Worm (Caenorhabditis elegans): ENCODE measurements around the gene frpr-5.
A peak's percentile ranks its signal among the peaks of the same experiment; 100 is the strongest.

frpr-5 gene

ce11 chrV:13551601-13552000 is 15.7 kb upstream of the frpr-5 start, which contains the start of the genes C56A3.4 and C56A3.5 (continued):
- TF ChIP-seq swsn-7 (tag; optimal IDR thresholded peaks at IDR 0.05) (peak; percentile 50), ceh-88 (GFP tag; IDR thresholded peaks at IDR 0.05) (no peak), efl-1 (optimal IDR thresholded peaks at IDR 0.05) (peak; percentile 69 to 75), efl-1 (GFP tag; optimal IDR thresholded peaks at IDR 0.05 in 1 of 2) (peak; percentile 81 to 96), pax-3 (tag; optimal IDR thresholded peaks at IDR 0.05) (peak; percentile 88), lin-39 (tag; optimal IDR thresholded peaks at IDR 0.05) (no peak), ztf-4 (tag; optimal IDR thresholded peaks at IDR 0.05) (no peak), mdl-1 (tag; optimal IDR thresholded peaks at IDR 0.05) (peak in 1 of 2 experiments; percentile 50), ces-1 (GFP tag; optimal IDR thresholded peaks at IDR 0.05) (no peak), aly-2 (tag; optimal IDR thresholded peaks at IDR 0.05) (no peak), xbp-1 (tag; optimal IDR thresholded peaks at IDR 0.05) (peak; percentile 58), lsy-2 (tag; optimal IDR thresholded peaks at IDR 0.05) (peak; percentile 48 to 65), dpl-1 (GFP tag; optimal IDR thresholded peaks at IDR 0.05) (peak; percentile 61 to 83 (median 77)), ceh-8 (GFP tag; optimal IDR thresholded peaks at IDR 0.05) (peak; percentile 20), dsc-1 (tag; optimal IDR thresholded peaks at IDR 0.05) (peak; percentile 55), nhr-77 (tag; optimal IDR thresholded peaks at IDR 0.05) (no peak), lin-13 (GFP tag; optimal IDR thresholded peaks at IDR 0.05) (peak; percentile 15), zip-4 (GFP tag; optimal IDR thresholded peaks at IDR 0.05) (peak; percentile 82), ets-5 (GFP tag; IDR thresholded peaks at IDR 0.05) (no peak), snu-23 (GFP tag; optimal IDR thresholded peaks at IDR 0.05) (peak; percentile 62), mep-1 (tag; optimal IDR thresholded peaks at IDR 0.05) (peak; percentile 56), unc-62 (GFP tag; optimal IDR thresholded peaks at IDR 0.05) (no peak), Y116A8C.19 (tag; optimal IDR thresholded peaks at IDR 0.05; ENCODE audit: borderline replicate concordance) (no peak), irx-1 (tag; optimal IDR thresholded peaks at IDR 0.05) (peak; percentile 80), nhr-20 (tag; optimal IDR thresholded peaks at IDR 0.05) (peak; percentile 58), ceh-90 (tag; optimal IDR thresholded peaks at IDR 0.05) (peak; percentile 87), egl-27 (tag; optimal IDR thresholded peaks at IDR 0.05) (no peak), sptf-1 (tag; optimal IDR thresholded peaks at IDR 0.05) (no peak), sup-37 (GFP tag; optimal IDR thresholded peaks at IDR 0.05) (no peak), fkh-4 (tag; optimal IDR thresholded peaks at IDR 0.05; ENCODE audit: borderline replicate concordance) (peak; percentile 67), fkh-10 (GFP tag; optimal IDR thresholded peaks at IDR 0.05) (no peak), zag-1 (tag; optimal IDR thresholded peaks at IDR 0.05) (no peak), ceh-63 (GFP tag; optimal IDR thresholded peaks at IDR 0.05) (no peak), skn-1 (tag; optimal IDR thresholded peaks at IDR 0.05) (peak; percentile 62), nhr-85 (tag) (peak; percentile 79)

DNA sequence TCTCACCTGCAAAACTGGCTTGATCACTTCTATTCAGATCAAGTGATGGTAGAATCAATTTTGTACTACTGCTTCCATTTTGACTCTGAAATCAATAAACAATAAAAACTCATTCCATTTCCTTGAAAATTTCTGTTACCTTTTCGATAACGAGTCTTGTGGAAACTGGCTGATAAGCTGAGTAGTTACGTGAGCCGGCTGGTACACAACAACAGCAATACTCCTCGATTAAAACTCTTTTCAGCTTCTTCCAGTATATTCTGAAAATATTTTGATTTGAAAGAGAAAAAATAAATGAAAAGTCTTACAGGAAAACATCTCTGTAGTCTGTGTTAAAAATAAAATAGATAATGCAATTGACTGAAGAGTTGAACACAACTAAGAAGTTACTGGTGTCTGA is 3.4 kb downstream of the frpr-5 start:
- TF ChIP-seq C16A3.4 (tag; optimal IDR thresholded peaks at IDR 0.05) (no peak), unc-98 (GFP tag; IDR thresholded peaks at IDR 0.05) (no peak), nhr-84 (tag; optimal IDR thresholded peaks at IDR 0.05) (no peak), elt-3 (tag; optimal IDR thresholded peaks at IDR 0.05) (no peak), ceh-63 (GFP tag; optimal IDR thresholded peaks at IDR 0.05) (no peak), fkh-4 (tag; optimal IDR thresholded peaks at IDR 0.05; ENCODE audit: borderline replicate concordance) (no peak), ceh-88 (GFP tag; IDR thresholded peaks at IDR 0.05) (no peak), snpc-4 (tag; optimal IDR thresholded peaks at IDR 0.05) (no peak), ztf-11 (tag; optimal IDR thresholded peaks at IDR 0.05) (no peak), unc-30 (tag; optimal IDR thresholded peaks at IDR 0.05) (no peak), lin-13 (GFP tag; optimal IDR thresholded peaks at IDR 0.05) (no peak), ztf-4 (tag; optimal IDR thresholded peaks at IDR 0.05) (no peak), unc-130 (tag; optimal IDR thresholded peaks at IDR 0.05) (no peak), pag-3 (tag; optimal IDR thresholded peaks at IDR 0.05; ENCODE audit: borderline replicate concordance, insufficient read depth) (no peak), fkh-8 (tag; optimal IDR thresholded peaks at IDR 0.05) (no peak)
